Fruit fly (Drosophila melanogaster) whole organism, prepupa: ENCODE measurements around the gene CG14459.

Source experiments
- CG10631 ChIP-seq: fragments of 200-800 bp; sonication (Bioruptor generic); optimal IDR thresholded peaks from 2 replicates; lab custom pipeline; 2016; ENCODE audit warnings: missing biosample characterization, missing genetic modification characterization
- CG11294 ChIP-seq: fragments of 200-800 bp; sonication (Bioruptor generic); IDR thresholded peaks from 2 replicates; pipeline ENCODE4 v1.3.6; 2022; ENCODE audit warnings: missing biosample characterization, missing genetic modification characterization
- CG11762 ChIP-seq: fragments of 200-800 bp; sonication (Bioruptor generic); optimal IDR thresholded peaks from 3 replicates; lab custom pipeline; 2016; ENCODE audit warnings: missing biosample characterization, missing genetic modification characterization; ENCODE audit not compliant: insufficient read depth
- CG11902 ChIP-seq: fragments of 200-800 bp; sonication (Bioruptor generic); optimal IDR thresholded peaks from 3 replicates; lab custom pipeline; 2016; ENCODE audit warnings: missing biosample characterization, missing genetic modification characterization
- CG15336 ChIP-seq: fragments of 200-800 bp; sonication (Bioruptor generic); IDR thresholded peaks from 2 replicates; pipeline ENCODE4 v1.3.6; 2022; ENCODE audit warnings: missing biosample characterization, missing genetic modification characterization
- CG16779 ChIP-seq: fragments of 200-800 bp; sonication (Bioruptor generic); optimal IDR thresholded peaks from 3 replicates; lab custom pipeline; 2017; ENCODE audit warnings: missing biosample characterization, mild to moderate bottlenecking, missing genetic modification characterization
- CG31627 ChIP-seq: fragments of 200-800 bp; sonication (Bioruptor generic); optimal IDR thresholded peaks from 3 replicates; lab custom pipeline; 2016; ENCODE audit warnings: missing biosample characterization, missing genetic modification characterization
- CG32006 ChIP-seq: fragments of 200-800 bp; sonication (Bioruptor generic); optimal IDR thresholded peaks from 3 replicates; lab custom pipeline; 2017; ENCODE audit warnings: missing biosample characterization, mild to moderate bottlenecking, missing genetic modification characterization
- CG3919 ChIP-seq: fragments of 200-800 bp; sonication (Bioruptor generic); optimal IDR thresholded peaks from 3 replicates; lab custom pipeline; 2016; ENCODE audit warnings: missing biosample characterization, missing genetic modification characterization
- CG4318 ChIP-seq: fragments of 200-800 bp; sonication (Bioruptor generic); optimal IDR thresholded peaks from 3 replicates; lab custom pipeline; 2017; ENCODE audit warnings: missing biosample characterization, mild to moderate bottlenecking, missing genetic modification characterization
- CG6163 ChIP-seq: fragments of 200-800 bp; sonication (Bioruptor generic); IDR thresholded peaks from 3 replicates; pipeline ENCODE4 v1.3.6; 2022; ENCODE audit warnings: missing biosample characterization, missing genetic modification characterization
- CG6276 ChIP-seq: fragments of 200-800 bp; sonication (Bioruptor generic); optimal IDR thresholded peaks from 2 replicates; lab custom pipeline; 2017; ENCODE audit warnings: missing biosample characterization, mild to moderate bottlenecking, missing genetic modification characterization
- CG6792 ChIP-seq: fragments of 200-800 bp; sonication (Bioruptor generic); optimal IDR thresholded peaks from 3 replicates; lab custom pipeline; 2016; ENCODE audit warnings: missing biosample characterization, missing genetic modification characterization
- CG6808 ChIP-seq: fragments of 200-800 bp; sonication (Bioruptor generic); optimal IDR thresholded peaks from 3 replicates; lab custom pipeline; 2017; ENCODE audit warnings: missing biosample characterization, missing genetic modification characterization, mild to moderate bottlenecking, moderate library complexity, missing genetic modification reagents
- CG6854 ChIP-seq: fragments of 200-800 bp; sonication (Bioruptor generic); optimal IDR thresholded peaks from 2 replicates; lab custom pipeline; 2017; ENCODE audit warnings: missing biosample characterization, mild to moderate bottlenecking, missing genetic modification characterization
- CG9139 ChIP-seq: fragments of 200-800 bp; sonication (Bioruptor generic); optimal IDR thresholded peaks from 3 replicates; lab custom pipeline; 2017; ENCODE audit warnings: missing biosample characterization, mild to moderate bottlenecking, missing genetic modification characterization
- Eip75B ChIP-seq: fragments of 200-800 bp; sonication (Bioruptor generic); optimal IDR thresholded peaks from 3 replicates; lab custom pipeline; 2016; ENCODE audit warnings: missing biosample characterization, missing genetic modification characterization
- Ets21C ChIP-seq: fragments of 200-800 bp; sonication (Bioruptor generic); optimal IDR thresholded peaks from 3 replicates; lab custom pipeline; 2016; ENCODE audit warnings: missing biosample characterization, missing genetic modification characterization
- Gug ChIP-seq: fragments of 200-800 bp; sonication (Bioruptor generic); IDR thresholded peaks from 2 replicates; pipeline ENCODE4 v1.3.6; 2022; ENCODE audit warnings: missing biosample characterization, missing genetic modification characterization
- Hr38 ChIP-seq: sonication (Bioruptor generic); optimal IDR thresholded peaks from 2 replicates; lab custom pipeline; 2016; ENCODE audit warnings: missing biosample characterization, missing genetic modification characterization
- Hr39 ChIP-seq: fragments of 200-800 bp; sonication (Bioruptor generic); optimal IDR thresholded peaks from 2 replicates; lab custom pipeline; 2016; ENCODE audit warnings: missing biosample characterization, missing genetic modification characterization
- Hr4 ChIP-seq: fragments of 200-800 bp; sonication (Bioruptor generic); optimal IDR thresholded peaks from 3 replicates; lab custom pipeline; 2016; ENCODE audit warnings: missing biosample characterization, missing genetic modification characterization
- Lpt ChIP-seq: fragments of 200-800 bp; sonication (Bioruptor generic); optimal IDR thresholded peaks from 3 replicates; lab custom pipeline; 2016; ENCODE audit warnings: missing biosample characterization, missing genetic modification characterization
- Met ChIP-seq: fragments of 200-800 bp; sonication (Bioruptor generic); optimal IDR thresholded peaks from 3 replicates; lab custom pipeline; 2016; ENCODE audit warnings: missing biosample characterization, missing genetic modification characterization
- OdsH ChIP-seq: fragments of 200-800 bp; sonication (Bioruptor generic); optimal IDR thresholded peaks from 3 replicates; lab custom pipeline; 2016; ENCODE audit warnings: missing biosample characterization, missing genetic modification characterization
- Smox ChIP-seq: fragments of 200-800 bp; sonication (Bioruptor generic); optimal IDR thresholded peaks from 3 replicates; lab custom pipeline; 2016; ENCODE audit warnings: missing biosample characterization, missing genetic modification characterization
- Sox14 ChIP-seq: fragments of 200-800 bp; sonication (Bioruptor generic); optimal IDR thresholded peaks from 3 replicates; lab custom pipeline; 2016; ENCODE audit warnings: missing biosample characterization, missing genetic modification characterization
- esn ChIP-seq: fragments of 200-800 bp; sonication (Bioruptor generic); optimal IDR thresholded peaks from 2 replicates; lab custom pipeline; 2016; ENCODE audit warnings: missing biosample characterization, mild to moderate bottlenecking, missing genetic modification characterization, moderate library complexity
- fd85E ChIP-seq: fragments of 200-800 bp; sonication (Bioruptor generic); optimal IDR thresholded peaks from 3 replicates; lab custom pipeline; 2016; ENCODE audit warnings: missing biosample characterization, missing genetic modification characterization
- lz ChIP-seq: fragments of 200-800 bp; sonication (Bioruptor generic); optimal IDR thresholded peaks from 3 replicates; lab custom pipeline; 2016; ENCODE audit warnings: missing biosample characterization, missing genetic modification characterization
- net ChIP-seq: fragments of 200-800 bp; sonication (Bioruptor generic); optimal IDR thresholded peaks from 3 replicates; lab custom pipeline; 2016; ENCODE audit warnings: missing biosample characterization, missing genetic modification characterization
- salr ChIP-seq, 2 experiments: fragments of 200-800 bp; sonication (Bioruptor generic); optimal IDR thresholded peaks; 3 replicates each; lab custom pipeline; 2016 to 2018; ENCODE audit warnings: missing biosample characterization in 2 of 2, missing genetic modification characterization in 2 of 2, mild to moderate bottlenecking in 1 of 2
- spab ChIP-seq: fragments of 200-800 bp; sonication (Bioruptor generic); optimal IDR thresholded peaks from 2 replicates; lab custom pipeline; 2017; ENCODE audit warnings: missing biosample characterization, mild to moderate bottlenecking, missing genetic modification characterization, missing genetic modification reagents
- svp ChIP-seq: fragments of 200-800 bp; sonication (Bioruptor generic); peaks from one replicate; lab custom pipeline; 2016; ENCODE audit warnings: missing biosample characterization, missing genetic modification characterization

The CG14459 gene

DNA sequence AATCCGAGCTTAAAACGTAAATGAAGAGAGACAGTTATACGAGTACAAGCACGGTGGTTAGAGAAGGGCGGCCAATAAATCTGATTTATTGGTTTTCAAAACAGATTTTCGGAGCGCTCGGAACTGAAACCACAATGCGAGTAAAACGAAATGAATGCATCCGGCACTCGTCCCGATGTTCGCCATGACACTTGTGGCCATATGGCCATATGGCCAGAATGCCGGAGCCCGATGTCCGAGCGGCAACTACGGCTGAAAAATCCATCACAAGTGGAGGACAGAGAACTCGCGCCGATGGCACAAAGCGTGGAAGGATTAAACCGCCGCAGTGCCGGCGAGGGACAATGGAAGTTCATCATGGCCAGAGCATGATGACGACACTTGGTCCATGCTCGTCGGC is 48.6 kb downstream of the CG14459 start (continued):
- no peak for TF ChIP-seq Hr39
- no peak for TF ChIP-seq Gug (GFP tag; lab: Robert Waterston, UW)

DNA sequence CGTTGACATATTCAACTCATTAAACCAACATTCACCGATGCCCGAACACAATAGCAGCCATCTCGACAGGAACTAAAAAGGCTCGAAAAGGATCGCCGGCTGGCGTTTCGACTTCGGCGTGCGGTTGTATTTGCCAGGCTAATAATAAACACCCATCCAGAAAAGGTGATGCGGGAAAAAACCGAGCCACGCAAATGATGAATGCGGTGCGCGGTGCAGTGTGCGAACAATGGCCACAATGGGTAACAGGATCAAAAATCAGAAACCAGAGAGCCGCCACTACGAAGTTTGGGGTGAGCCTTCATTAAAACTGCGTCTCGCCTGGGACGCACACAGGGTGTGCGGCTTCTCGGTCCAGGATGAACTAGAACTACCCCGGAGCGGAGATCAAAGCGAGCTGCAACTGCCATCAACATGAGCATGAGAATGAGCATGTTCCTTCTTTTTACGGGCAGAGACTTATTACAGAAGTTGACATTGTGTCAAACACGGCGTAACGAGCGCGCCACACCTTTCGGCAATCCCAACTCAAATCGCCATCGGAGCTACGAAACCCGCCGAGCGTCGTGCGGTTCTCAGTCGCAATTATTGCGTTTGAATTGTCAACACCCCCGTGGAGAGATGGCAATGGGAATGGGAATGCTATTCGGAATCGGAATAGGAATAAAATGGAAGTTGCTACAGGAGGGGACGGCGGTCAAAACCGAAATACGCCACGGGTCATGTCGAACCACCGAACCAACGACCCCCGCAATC is 49.6 kb downstream of the CG14459 start:
- TF ChIP-seq fd85E (GFP tag; lab: Kevin White, UChicago) (no peak), Hr4 (GFP tag; lab: Kevin White, UChicago) (no peak), net (GFP tag; lab: Kevin White, UChicago) (no peak), Lpt (GFP tag; lab: Kevin White, UChicago) (no peak), CG11762 (GFP tag; lab: Kevin White, UChicago) (no peak), Smox (no peak), CG6808 (GFP tag; lab: Kevin White, UChicago) (no peak), Met (GFP tag; lab: Kevin White, UChicago) (no peak), CG4318 (GFP tag; lab: Kevin White, UChicago) (no peak), spab (GFP tag; lab: Kevin White, UChicago) (no peak), CG31627 (GFP tag; lab: Kevin White, UChicago) (no peak), Hr38 (GFP tag; lab: Kevin White, UChicago) (no peak), CG10631 (GFP tag; lab: Kevin White, UChicago) (no peak), OdsH (no peak), CG6163 (no peak)
- TF ChIP-seq, all 60 proteins: peak for 0

DNA sequence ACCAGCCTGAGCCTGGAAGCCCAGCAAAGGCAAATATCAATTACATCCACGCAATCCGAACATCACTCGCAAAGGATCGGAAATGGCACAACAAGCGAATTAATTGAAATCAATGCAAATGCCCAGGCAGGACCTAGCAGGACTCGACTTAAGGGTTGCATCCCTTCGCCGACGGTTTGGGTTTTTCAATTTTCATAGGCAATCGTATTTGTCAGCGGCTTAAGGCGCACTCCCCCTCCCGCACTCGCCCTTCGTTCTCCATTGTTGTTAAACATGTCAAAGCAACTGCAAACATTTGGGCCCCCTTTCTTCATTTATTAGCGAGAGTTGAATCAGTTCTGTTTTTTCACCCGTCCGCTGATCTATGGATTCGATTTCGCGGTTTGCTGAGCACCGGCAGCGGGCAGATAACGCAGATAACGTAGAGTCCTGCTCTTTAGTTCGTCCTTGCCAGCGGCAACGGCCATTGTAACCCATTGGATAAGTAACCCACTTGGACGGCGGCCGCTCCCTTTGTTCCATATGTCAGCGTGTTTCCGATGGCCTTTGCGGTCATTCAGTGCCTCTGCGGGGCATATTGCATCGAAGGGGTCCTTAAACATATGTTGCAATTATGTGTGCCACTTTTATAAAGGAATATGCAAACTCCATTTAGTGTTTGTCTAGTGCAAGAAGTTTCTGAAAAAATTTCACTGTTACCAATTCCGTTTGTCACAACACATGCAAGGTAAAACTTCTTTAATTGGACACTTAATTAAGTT is 51.1 kb downstream of the CG14459 start:
- TF ChIP-seq CG6792 (GFP tag; lab: Kevin White, UChicago) (no peak), CG6808 (GFP tag; lab: Kevin White, UChicago) (no peak), esn (GFP tag; lab: Kevin White, UChicago) (no peak), Hr38 (GFP tag; lab: Kevin White, UChicago) (no peak), CG16779 (no peak), CG3919 (no peak), svp (GFP tag; lab: Kevin White, UChicago) (no peak), Lpt (GFP tag; lab: Kevin White, UChicago) (no peak), fd85E (GFP tag; lab: Kevin White, UChicago) (no peak), CG15336 (no peak), Hr4 (GFP tag; lab: Kevin White, UChicago) (no peak), lz (GFP tag; lab: Kevin White, UChicago) (no peak), CG11902 (GFP tag; lab: Kevin White, UChicago) (no peak), CG9139 (GFP tag; lab: Kevin White, UChicago) (no peak), CG6854 (no peak), CG32006 (GFP tag; lab: Kevin White, UChicago) (no peak), CG11294 (no peak), Ets21C (GFP tag; lab: Kevin White, UChicago) (no peak)

DNA sequence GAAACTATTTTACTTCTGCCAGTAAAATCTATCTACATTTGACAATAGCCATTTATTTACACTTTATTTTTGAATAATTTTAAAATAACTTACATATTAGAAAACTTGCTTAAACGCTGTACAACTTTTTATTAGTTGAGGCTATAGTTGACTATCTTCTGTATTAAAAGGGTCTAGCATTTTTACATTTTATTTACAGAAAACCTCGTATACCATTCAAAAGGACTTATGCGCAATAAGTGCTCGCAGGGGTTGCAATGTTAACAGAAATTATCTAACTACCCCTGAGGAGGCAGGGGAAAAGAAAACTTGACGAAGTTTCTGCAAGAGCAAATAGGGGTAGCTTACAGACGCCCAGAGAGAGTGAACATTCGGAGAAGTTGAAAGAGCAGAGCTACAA is 65.4 kb downstream of the CG14459 start:
- TF ChIP-seq Sox14 (GFP tag; lab: Kevin White, UChicago), result no peak
- TF ChIP-seq salr (GFP tag; optimal IDR thresholded peaks at IDR 0.05; lab: Kevin White, UChicago), result no peak
- no peak for TF ChIP-seq CG6276 (GFP tag; lab: Kevin White, UChicago)
- no peak for TF ChIP-seq CG9139 (GFP tag; lab: Kevin White, UChicago)
- no peak for TF ChIP-seq Eip75B (GFP tag; lab: Kevin White, UChicago)
